Worm (Caenorhabditis elegans) whole organism, midembryonic: ENCODE results near the gene clr-1.

Source experiments
- cog-1 ChIP-seq: sonication (generic microtip); optimal IDR thresholded peaks from 2 replicates; lab custom pipeline; 2016; ENCODE audit warnings: missing genetic modification characterization, missing compliant biosample characterization
- flt-1 ChIP-seq: fragments of 200-800 bp; sonication (Bioruptor generic); IDR thresholded peaks from 2 replicates; pipeline ENCODE4 v1.3.6; 2022; ENCODE audit warnings: missing genetic modification characterization, missing compliant biosample characterization
- klf-2 ChIP-seq: fragments of 200-800 bp; sonication (Bioruptor generic); conservative IDR thresholded peaks from 2 replicates; pipeline ENCODE4 v1.3.6; 2022; ENCODE audit warnings: missing genetic modification reagents, missing genetic modification characterization, missing compliant biosample characterization
- med-1 ChIP-seq: sonication (generic microtip); optimal IDR thresholded peaks from 2 replicates; lab custom pipeline; 2017; ENCODE audit warnings: missing genetic modification characterization, mild to moderate bottlenecking, missing compliant biosample characterization, antibody characterized with exemption, missing genetic modification reagents; ENCODE audit not compliant: insufficient read depth
- ref-1 ChIP-seq: fragments of 200-800 bp; sonication (Bioruptor generic); conservative IDR thresholded peaks from 2 replicates; pipeline ENCODE4 v1.3.6; 2022; ENCODE audit warnings: missing genetic modification reagents, missing genetic modification characterization, missing compliant biosample characterization
- tab-1 ChIP-seq: fragments of 200-800 bp; sonication (Bioruptor generic); IDR thresholded peaks from 2 replicates; pipeline ENCODE4 v1.3.6; 2022; ENCODE audit warnings: missing genetic modification characterization, missing compliant biosample characterization
- ztf-23 ChIP-seq: fragments of 200-800 bp; sonication (Bioruptor generic); IDR thresholded peaks from 2 replicates; pipeline ENCODE4 v1.3.6; 2022; ENCODE audit warnings: missing genetic modification reagents, missing genetic modification characterization, missing compliant biosample characterization
- ztf-29 ChIP-seq: fragments of 200-800 bp; sonication (Bioruptor generic); IDR thresholded peaks from 2 replicates; pipeline ENCODE4 v1.3.6; 2022; ENCODE audit warnings: missing genetic modification reagents, missing genetic modification characterization, missing compliant biosample characterization

- no peak for TF ChIP-seq klf-2 (GFP tag; lab: Robert Waterston, UW)
- TF ChIP-seq flt-1 (GFP tag; lab: Robert Waterston, UW), result peak; percentile 41; the same call in 1 of the 2 replicates
- no peak for TF ChIP-seq ref-1 (GFP tag; lab: Robert Waterston, UW)
- TF ChIP-seq ztf-29 (GFP tag; lab: Robert Waterston, UW), result no peak
- TF ChIP-seq ztf-23 (GFP tag; lab: Robert Waterston, UW), result no peak
- TF ChIP-seq cog-1 (tag; lab: Kevin White, UChicago), result no peak
- TF ChIP-seq med-1, result no peak
- TF ChIP-seq tab-1, result no peak
These were observed 7.8 kb downstream of the clr-1 start, which contains the start of gene mrps-16 for ce11 chrII:5473946-5474423.
